Fruit fly (Drosophila melanogaster): Measurements from ENCODE around the gene Hmbs.

The Hmbs gene

DNA sequence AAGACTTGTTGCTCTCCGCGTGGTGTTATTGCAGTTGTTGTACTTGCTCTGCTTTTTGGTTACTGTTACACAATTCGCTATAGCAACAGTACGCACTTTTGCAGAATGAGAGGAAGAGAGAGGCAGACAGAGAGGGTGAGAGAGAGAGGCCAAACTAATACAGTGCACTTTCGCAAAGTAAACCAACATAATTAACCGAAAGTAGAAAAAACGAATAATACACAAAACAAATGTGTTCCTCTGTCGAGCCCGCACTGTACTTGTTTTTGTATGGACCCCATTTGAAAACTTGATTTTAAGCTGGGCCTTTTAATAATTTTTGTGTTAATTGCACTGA lies 707 bp downstream of the Hmbs start:
- TF ChIP-seq Abd-B (GFP tag; optimal IDR thresholded peaks at IDR 0.05) (no peak), Vsx2 (GFP tag; optimal IDR thresholded peaks at IDR 0.05; ENCODE audit: partially characterized antibody) (no peak), h (GFP tag; optimal IDR thresholded peaks at IDR 0.05) (peak; percentile 68), Hr83 (GFP tag; optimal IDR thresholded peaks at IDR 0.05; ENCODE audit: poor library complexity, severe bottlenecking) (no peak), sage (GFP tag; optimal IDR thresholded peaks at IDR 0.05) (no peak), CG9705 (GFP tag; optimal IDR thresholded peaks at IDR 0.05) (peak; percentile 9), CG32264 (GFP tag; optimal IDR thresholded peaks at IDR 0.05) (no peak), lola (GFP tag; optimal IDR thresholded peaks at IDR 0.05) (no peak), ey (GFP tag; optimal IDR thresholded peaks at IDR 0.05) (peak; percentile 70), foxo (GFP tag; optimal IDR thresholded peaks at IDR 0.05) (peak; percentile 29 to 76), fru (GFP tag; optimal IDR thresholded peaks at IDR 0.05) (peak; percentile 62), rgr (GFP tag; optimal IDR thresholded peaks at IDR 0.05) (peak; percentile 40), dl (GFP tag; optimal IDR thresholded peaks at IDR 0.05; ENCODE audit: insufficient read depth in 1 of 2, partially characterized antibody in 2 of 2) (peak in 1 of 2 experiments; percentile 22), Myc (optimal IDR thresholded peaks at IDR 0.05) (no peak), Mio (GFP tag; optimal IDR thresholded peaks at IDR 0.05) (no peak), psq (GFP tag; optimal IDR thresholded peaks at IDR 0.05) (peak; percentile 46), tai (GFP tag; optimal IDR thresholded peaks at IDR 0.05) (no peak), usp (GFP tag; optimal IDR thresholded peaks at IDR 0.05) (no peak), Dif (GFP tag; optimal IDR thresholded peaks at IDR 0.05; ENCODE audit: partially characterized antibody) (no peak), woc (GFP tag; optimal IDR thresholded peaks at IDR 0.05) (peak; percentile 82), GATAd (GFP tag; optimal IDR thresholded peaks at IDR 0.05) (no peak), HLH106 (tag; optimal IDR thresholded peaks at IDR 0.05) (peak; percentile 65), Hr78 (GFP tag; optimal IDR thresholded peaks at IDR 0.05) (no peak), pan (optimal IDR thresholded peaks at IDR 0.05) (no peak), sv (GFP tag; optimal IDR thresholded peaks at IDR 0.05) (no peak), Dfd (GFP tag; optimal IDR thresholded peaks at IDR 0.05) (no peak), br (GFP tag; optimal IDR thresholded peaks at IDR 0.05) (peak; percentile 61), OdsH (GFP tag; optimal IDR thresholded peaks at IDR 0.05) (peak; percentile 59), Rel (GFP tag; optimal IDR thresholded peaks at IDR 0.05) (no peak), Rel (tag; optimal IDR thresholded peaks at IDR 0.05) (no peak), N (GFP tag; optimal IDR thresholded peaks at IDR 0.05) (no peak), CrebA (GFP tag; optimal IDR thresholded peaks at IDR 0.05; ENCODE audit: borderline replicate concordance) (no peak), Hnf4 (GFP tag; optimal IDR thresholded peaks at IDR 0.05) (peak; percentile 73), dsf (GFP tag; optimal IDR thresholded peaks at IDR 0.05; ENCODE audit: borderline replicate concordance) (no peak), Sp1 (GFP tag; optimal IDR thresholded peaks at IDR 0.05) (peak; percentile 23), Jra (GFP tag; optimal IDR thresholded peaks at IDR 0.05) (peak; percentile 27), dmrt93B (GFP tag; optimal IDR thresholded peaks at IDR 0.05) (no peak), brk (GFP tag; optimal IDR thresholded peaks at IDR 0.05) (no peak), jim (GFP tag; optimal IDR thresholded peaks at IDR 0.05) (no peak)

DNA sequence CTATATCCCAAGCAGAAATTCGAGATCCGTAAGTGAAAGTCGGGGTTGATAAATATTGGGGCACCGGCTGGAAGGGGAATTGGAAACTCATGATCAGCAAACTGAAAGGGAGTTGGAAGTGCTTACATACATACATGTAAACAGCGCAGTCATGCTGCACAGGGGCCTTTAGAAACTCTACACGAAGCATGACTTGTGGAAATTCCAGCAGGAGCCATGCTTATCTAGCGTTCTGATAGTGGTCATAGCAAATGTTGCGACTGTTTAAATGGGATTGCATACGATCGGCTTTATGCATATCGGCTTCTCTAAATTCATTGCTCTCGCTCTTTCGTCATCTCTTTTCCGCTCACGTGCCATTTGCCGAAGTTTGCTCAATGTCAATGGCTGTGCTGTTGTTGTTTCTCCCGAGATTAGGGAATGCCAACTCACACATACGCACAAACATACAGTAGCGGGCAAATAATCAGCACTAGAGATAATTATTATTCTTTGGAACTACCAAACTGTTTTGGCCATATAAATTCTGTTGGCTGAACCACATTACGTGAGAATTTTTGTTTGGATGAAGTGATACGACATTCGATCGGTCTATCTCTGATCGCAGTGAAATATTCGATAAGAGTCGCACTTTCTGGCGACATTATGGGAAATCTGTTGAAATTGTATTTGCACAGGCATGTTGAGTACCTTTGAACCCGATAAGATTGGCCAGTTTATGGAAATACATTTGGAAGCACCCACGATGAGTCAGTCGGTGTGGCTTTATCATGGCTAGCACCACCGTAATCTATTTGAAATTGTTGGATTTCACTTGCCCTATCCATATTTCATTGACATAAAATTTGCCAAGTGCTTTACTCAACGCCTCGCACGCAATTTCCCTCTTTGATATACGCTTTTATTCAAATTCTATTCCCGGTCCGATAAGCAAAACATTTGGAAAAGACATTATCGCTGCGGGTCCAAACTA lies 1.6 kb downstream of the Hmbs start:
- TF ChIP-seq Dif (GFP tag; optimal IDR thresholded peaks at IDR 0.05; ENCODE audit: partially characterized antibody): peak; percentile 3
- TF ChIP-seq br (GFP tag; optimal IDR thresholded peaks at IDR 0.05): peak; percentile 67
- TF ChIP-seq dmrt93B (GFP tag; optimal IDR thresholded peaks at IDR 0.05): no peak
- TF ChIP-seq ey (GFP tag; optimal IDR thresholded peaks at IDR 0.05): peak; percentile 62
- peak; percentile 26 for TF ChIP-seq HLH106 (tag; optimal IDR thresholded peaks at IDR 0.05)
- TF ChIP-seq lola (GFP tag; optimal IDR thresholded peaks at IDR 0.05): no peak
- TF ChIP-seq dl (GFP tag; optimal IDR thresholded peaks at IDR 0.05; ENCODE audit: insufficient read depth in 1 of 2, partially characterized antibody in 2 of 2): peak in 1 of 2 experiments; percentile 20
- peak; percentile 68 for TF ChIP-seq fru (GFP tag; optimal IDR thresholded peaks at IDR 0.05)
- peak; percentile 70 for TF ChIP-seq Hnf4 (GFP tag; optimal IDR thresholded peaks at IDR 0.05)
- TF ChIP-seq Sp1 (GFP tag; optimal IDR thresholded peaks at IDR 0.05): peak; percentile 4
- peak; percentile 74 for TF ChIP-seq OdsH (GFP tag; optimal IDR thresholded peaks at IDR 0.05)
- TF ChIP-seq psq (GFP tag; optimal IDR thresholded peaks at IDR 0.05): peak; percentile 35
- peak in 1 of 2 experiments; percentile 61 for TF ChIP-seq foxo (GFP tag; optimal IDR thresholded peaks at IDR 0.05)
- TF ChIP-seq woc (GFP tag; optimal IDR thresholded peaks at IDR 0.05): peak; percentile 10
- peak; percentile 86 for TF ChIP-seq h (GFP tag; optimal IDR thresholded peaks at IDR 0.05)
- TF ChIP-seq sage (GFP tag; optimal IDR thresholded peaks at IDR 0.05): no peak
- TF ChIP-seq dsf (GFP tag; optimal IDR thresholded peaks at IDR 0.05; ENCODE audit: borderline replicate concordance): no peak
- TF ChIP-seq Jra (GFP tag; optimal IDR thresholded peaks at IDR 0.05): peak; percentile 27
- no peak for TF ChIP-seq brk (GFP tag; optimal IDR thresholded peaks at IDR 0.05)
- peak; percentile 75 for TF ChIP-seq rgr (GFP tag; optimal IDR thresholded peaks at IDR 0.05)
- TF ChIP-seq Rel (GFP tag; optimal IDR thresholded peaks at IDR 0.05): peak; percentile 17
- TF ChIP-seq Rel (tag; optimal IDR thresholded peaks at IDR 0.05): peak; percentile 36

Measured in whole organism, wandering third instar larva.